Worm (Caenorhabditis elegans) whole organism, early embryonic: ENCODE results near the gene snfc-5.

ENCODE experiments used
- B0310.2 ChIP-seq: sonication (generic microtip); optimal IDR thresholded peaks from 2 replicates; lab custom pipeline; 2016; ENCODE audit warnings: mild to moderate bottlenecking, missing genetic modification characterization, missing compliant biosample characterization
- F13C5.2 ChIP-seq: sonication (generic microtip); optimal IDR thresholded peaks from 2 replicates; lab custom pipeline; 2017; ENCODE audit warnings: mild to moderate bottlenecking, missing genetic modification characterization, inconsistent platforms, missing compliant biosample characterization
- aly-1 ChIP-seq: sonication (generic microtip); optimal IDR thresholded peaks from 2 replicates; lab custom pipeline; 2016; ENCODE audit warnings: missing genetic modification characterization, missing compliant biosample characterization
- ama-1 ChIP-seq: fragments of 150-350 bp; optimal IDR thresholded peaks from 2 replicates; lab custom pipeline; 2014
- ceh-13 ChIP-seq: fragments of 200-800 bp; sonication (Bioruptor generic); optimal IDR thresholded peaks from 2 replicates; lab custom pipeline; 2018; ENCODE audit warnings: mild to moderate bottlenecking, missing genetic modification characterization, missing compliant biosample characterization
- ceh-36 ChIP-seq: sonication (generic microtip); optimal IDR thresholded peaks from 2 replicates; lab custom pipeline; 2016; ENCODE audit warnings: missing genetic modification characterization, inconsistent platforms, missing compliant biosample characterization
- ets-7 ChIP-seq: sonication (generic microtip); optimal IDR thresholded peaks from 2 replicates; lab custom pipeline; 2016; ENCODE audit warnings: missing genotype, missing genetic modification characterization, missing compliant biosample characterization
- flt-1 ChIP-seq: fragments of 200-800 bp; sonication (Bioruptor generic); IDR thresholded peaks from 2 replicates; pipeline ENCODE4 v1.3.6; 2022; ENCODE audit warnings: missing genetic modification characterization, missing compliant biosample characterization
- hmbx-1 ChIP-seq: sonication (generic microtip); optimal IDR thresholded peaks from 2 replicates; lab custom pipeline; 2016; ENCODE audit warnings: mild to moderate bottlenecking, missing genetic modification characterization, missing compliant biosample characterization
- hmg-4 ChIP-seq: fragments of 200-800 bp; sonication (Bioruptor generic); optimal IDR thresholded peaks from 2 replicates; lab custom pipeline; 2018; ENCODE audit warnings: mild to moderate bottlenecking, missing genetic modification characterization, missing compliant biosample characterization
- hnd-1 ChIP-seq: sonication (generic microtip); optimal IDR thresholded peaks from 2 replicates; lab custom pipeline; 2016; ENCODE audit warnings: missing genetic modification characterization, missing compliant biosample characterization
- pes-1 ChIP-seq: fragments of 200-800 bp; sonication (Bioruptor generic); IDR thresholded peaks from 2 replicates; pipeline ENCODE4 v1.3.6; 2022; ENCODE audit warnings: missing genetic modification reagents, missing genetic modification characterization, missing compliant biosample characterization
- scrt-1 ChIP-seq: fragments of 200-800 bp; sonication (Bioruptor generic); IDR thresholded peaks from 2 replicates; pipeline ENCODE4 v1.3.6; 2022; ENCODE audit warnings: missing genetic modification characterization, missing compliant biosample characterization
- sea-1 ChIP-seq: fragments of 200-800 bp; sonication (Bioruptor generic); conservative IDR thresholded peaks from 2 replicates; pipeline ENCODE4 v1.3.6; 2022; ENCODE audit warnings: missing genetic modification characterization, missing compliant biosample characterization
- tbx-11 ChIP-seq: fragments of 200-800 bp; sonication (Bioruptor generic); IDR thresholded peaks from 2 replicates; pipeline ENCODE4 v1.3.6; 2022; ENCODE audit warnings: missing genetic modification characterization, missing compliant biosample characterization
- tbx-37 ChIP-seq: fragments of 200-800 bp; sonication (Bioruptor generic); conservative IDR thresholded peaks from 2 replicates; pipeline ENCODE4 v1.3.6; 2022; ENCODE audit warnings: missing genetic modification reagents, missing genetic modification characterization, missing compliant biosample characterization
- tra-4 ChIP-seq: sonication (generic microtip); optimal IDR thresholded peaks from 2 replicates; lab custom pipeline; 2017; ENCODE audit warnings: missing genetic modification characterization, missing compliant biosample characterization

The snfc-5 gene

DNA sequence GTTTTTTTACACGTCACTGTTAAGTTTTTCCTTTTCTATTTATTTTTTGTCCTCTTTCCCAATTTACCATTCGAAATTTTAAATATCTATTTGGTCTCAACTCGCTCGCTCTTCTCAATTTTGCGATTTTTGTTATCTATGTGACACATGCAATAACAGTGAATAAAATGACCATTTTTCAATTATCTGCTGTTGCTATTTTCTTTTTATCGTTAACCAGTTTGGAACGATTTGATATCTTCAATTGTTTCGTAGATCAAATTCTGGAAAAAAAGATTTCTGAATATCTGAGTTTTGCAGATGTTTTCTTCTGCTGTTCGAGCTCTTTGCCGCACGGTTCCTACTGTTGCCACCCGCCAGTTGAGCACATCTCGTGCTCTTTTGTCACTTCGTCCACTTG lies 2.6 kb downstream of the snfc-5 start, which contains the start of gene prdx-3:
Gene prdx-3 (plus strand): TSS at position 301 of the 400 bp plus-strand sequence.
- TF ChIP-seq pes-1 (GFP tag; lab: Robert Waterston, UW) (no peak), flt-1 (GFP tag; lab: Robert Waterston, UW) (no peak), tbx-37 (no peak), tra-4 (tag; lab: Kevin White, UChicago) (no peak), F13C5.2 (tag; lab: Kevin White, UChicago) (no peak), sea-1 (no peak), ceh-13 (GFP tag; lab: Kevin White, UChicago) (no peak), ets-7 (no peak), ama-1 (lab: Kevin White, UChicago) (no peak), B0310.2 (no peak), hnd-1 (tag; lab: Kevin White, UChicago) (no peak), tbx-11 (GFP tag; lab: Robert Waterston, UW) (no peak), hmbx-1 (no peak)

ce11 chrIII:4408251-4408650 lies 3.7 kb downstream of the snfc-5 start, which contains the start of gene gpch-1:
gpch-1 (plus strand) TSS chrIII:4408551.
- TF ChIP-seq hmg-4 (GFP tag; lab: Kevin White, UChicago) (no peak), scrt-1 (GFP tag; lab: Robert Waterston, UW) (no peak)

ce11 chrIII:4412108-4413009 lies 7.8 kb downstream of the snfc-5 start:
- TF ChIP-seq flt-1 (GFP tag; lab: Robert Waterston, UW), result no peak
- no peak for TF ChIP-seq hmg-4 (GFP tag; lab: Kevin White, UChicago)
- no peak for TF ChIP-seq hnd-1 (tag; lab: Kevin White, UChicago)
- TF ChIP-seq ama-1 (lab: Kevin White, UChicago), result no peak
- no peak for TF ChIP-seq B0310.2
- no peak for TF ChIP-seq hmbx-1
- TF ChIP-seq aly-1 (tag; lab: Kevin White, UChicago), result no peak
- TF ChIP-seq ets-7, result no peak
- no peak for TF ChIP-seq tbx-11 (GFP tag; lab: Robert Waterston, UW)
- TF ChIP-seq tra-4 (tag; lab: Kevin White, UChicago), result no peak
- no peak for TF ChIP-seq sea-1
- TF ChIP-seq ceh-36 (tag; lab: Kevin White, UChicago), result no peak
- no peak for TF ChIP-seq pes-1 (GFP tag; lab: Robert Waterston, UW)

DNA sequence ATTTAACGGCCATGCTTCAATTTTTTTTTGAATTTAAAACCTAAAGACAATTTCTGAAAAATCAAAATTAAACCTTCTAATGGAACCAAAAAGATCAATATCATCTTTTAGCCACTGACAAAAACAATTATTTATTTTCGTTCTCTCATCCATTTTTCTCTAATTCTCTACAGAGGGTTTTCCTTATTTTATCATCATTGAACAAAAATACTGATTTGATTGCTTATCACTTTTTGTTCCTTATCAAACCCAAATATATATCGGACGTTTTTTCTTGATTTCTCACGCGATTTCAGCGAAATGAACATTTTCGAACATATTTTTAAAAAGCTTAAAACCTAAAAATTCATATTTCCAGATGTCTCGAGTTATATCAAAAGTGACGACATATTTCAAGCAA lies 8.5 kb downstream of the snfc-5 start, which contains the start of gene mpc-1:
Gene mpc-1 (plus strand): TSS at position 359 of the 400 bp plus-strand sequence.
- TF ChIP-seq aly-1 (tag; lab: Kevin White, UChicago) (no peak), F13C5.2 (tag; lab: Kevin White, UChicago) (no peak), tra-4 (tag; lab: Kevin White, UChicago) (no peak), ceh-13 (GFP tag; lab: Kevin White, UChicago) (no peak), hmbx-1 (no peak), tbx-11 (GFP tag; lab: Robert Waterston, UW) (no peak), tbx-37 (no peak), sea-1 (no peak), hmg-4 (GFP tag; lab: Kevin White, UChicago) (no peak), hnd-1 (tag; lab: Kevin White, UChicago) (no peak), B0310.2 (no peak), ceh-36 (tag; lab: Kevin White, UChicago) (no peak), scrt-1 (GFP tag; lab: Robert Waterston, UW) (no peak), ets-7 (no peak)

DNA sequence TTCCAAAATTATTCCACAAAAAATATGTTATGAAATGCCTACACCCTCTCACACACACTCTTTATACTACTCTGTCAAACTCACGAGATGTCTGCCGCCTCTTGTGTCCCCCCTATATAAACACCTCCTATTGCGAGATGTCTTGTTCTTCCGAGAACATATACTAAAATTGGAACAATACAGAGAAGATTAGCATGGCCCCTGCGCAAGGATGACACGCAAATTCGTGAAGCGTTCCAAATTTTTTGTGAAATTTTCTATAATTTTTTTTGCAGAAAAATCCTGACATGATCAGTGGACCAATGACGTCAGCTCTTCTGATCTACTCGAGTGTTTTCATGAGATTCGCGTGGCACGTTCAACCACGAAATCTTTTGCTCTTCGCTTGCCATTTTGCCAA lies 9.5 kb downstream of the snfc-5 start:
- TF ChIP-seq pes-1 (GFP tag; lab: Robert Waterston, UW) (peak; percentile 83), scrt-1 (GFP tag; lab: Robert Waterston, UW) (peak; percentile 77), ets-7 (peak; percentile 9), flt-1 (GFP tag; lab: Robert Waterston, UW) (peak; percentile 71), hmg-4 (GFP tag; lab: Kevin White, UChicago) (peak; percentile 49), hnd-1 (tag; lab: Kevin White, UChicago) (peak; percentile 21), tbx-11 (GFP tag; lab: Robert Waterston, UW) (peak; percentile 70; the same call in 1 of the 2 replicates), tbx-37 (0 out of 2 replicates have a peak, but pooled peaks have one; percentile 42), sea-1 (peak; percentile 77), ceh-36 (tag; lab: Kevin White, UChicago) (peak; percentile 69), aly-1 (tag; lab: Kevin White, UChicago) (peak; percentile 60)

- no peak for TF ChIP-seq hmg-4 (GFP tag; lab: Kevin White, UChicago)
- TF ChIP-seq tra-4 (tag; lab: Kevin White, UChicago), result no peak
- no peak for TF ChIP-seq ets-7
- TF ChIP-seq scrt-1 (GFP tag; lab: Robert Waterston, UW), result no peak
- TF ChIP-seq flt-1 (GFP tag; lab: Robert Waterston, UW), result no peak
- TF ChIP-seq aly-1 (tag; lab: Kevin White, UChicago), result no peak
- TF ChIP-seq ceh-13 (GFP tag; lab: Kevin White, UChicago), result no peak
- TF ChIP-seq F13C5.2 (tag; lab: Kevin White, UChicago), result no peak
- no peak for TF ChIP-seq tbx-11 (GFP tag; lab: Robert Waterston, UW)
- TF ChIP-seq ceh-36 (tag; lab: Kevin White, UChicago), result no peak
- no peak for TF ChIP-seq tbx-37
- TF ChIP-seq sea-1, result no peak
- no peak for TF ChIP-seq B0310.2
- TF ChIP-seq pes-1 (GFP tag; lab: Robert Waterston, UW), result no peak
- no peak for TF ChIP-seq hnd-1 (tag; lab: Kevin White, UChicago)
- TF ChIP-seq hmbx-1, result no peak
- no peak for TF ChIP-seq ama-1 (lab: Kevin White, UChicago)
Measured at ce11 chrIII:4415135-4415534, 10.5 kb downstream of the snfc-5 start, which contains the start of gene R07E5.11. R07E5.11 (minus strand) TSS chrIII:4415235.

ce11 chrIII:4417956-4418355 lies 13.4 kb downstream of the snfc-5 start, which contains the start of the genes R07E5.19 and pdcd-2:
R07E5.19 (minus strand) TSS chrIII:4418056.
pdcd-2 (minus strand) TSS chrIII:4418057.
- TF ChIP-seq ets-7 (no peak), scrt-1 (GFP tag; lab: Robert Waterston, UW) (no peak), tbx-37 (no peak), ceh-36 (tag; lab: Kevin White, UChicago) (no peak), F13C5.2 (tag; lab: Kevin White, UChicago) (no peak), aly-1 (tag; lab: Kevin White, UChicago) (no peak), hmbx-1 (no peak), flt-1 (GFP tag; lab: Robert Waterston, UW) (no peak)
